Fruit fly (Drosophila melanogaster): ENCODE results near the gene Nedd4.

The Nedd4 gene

DNA sequence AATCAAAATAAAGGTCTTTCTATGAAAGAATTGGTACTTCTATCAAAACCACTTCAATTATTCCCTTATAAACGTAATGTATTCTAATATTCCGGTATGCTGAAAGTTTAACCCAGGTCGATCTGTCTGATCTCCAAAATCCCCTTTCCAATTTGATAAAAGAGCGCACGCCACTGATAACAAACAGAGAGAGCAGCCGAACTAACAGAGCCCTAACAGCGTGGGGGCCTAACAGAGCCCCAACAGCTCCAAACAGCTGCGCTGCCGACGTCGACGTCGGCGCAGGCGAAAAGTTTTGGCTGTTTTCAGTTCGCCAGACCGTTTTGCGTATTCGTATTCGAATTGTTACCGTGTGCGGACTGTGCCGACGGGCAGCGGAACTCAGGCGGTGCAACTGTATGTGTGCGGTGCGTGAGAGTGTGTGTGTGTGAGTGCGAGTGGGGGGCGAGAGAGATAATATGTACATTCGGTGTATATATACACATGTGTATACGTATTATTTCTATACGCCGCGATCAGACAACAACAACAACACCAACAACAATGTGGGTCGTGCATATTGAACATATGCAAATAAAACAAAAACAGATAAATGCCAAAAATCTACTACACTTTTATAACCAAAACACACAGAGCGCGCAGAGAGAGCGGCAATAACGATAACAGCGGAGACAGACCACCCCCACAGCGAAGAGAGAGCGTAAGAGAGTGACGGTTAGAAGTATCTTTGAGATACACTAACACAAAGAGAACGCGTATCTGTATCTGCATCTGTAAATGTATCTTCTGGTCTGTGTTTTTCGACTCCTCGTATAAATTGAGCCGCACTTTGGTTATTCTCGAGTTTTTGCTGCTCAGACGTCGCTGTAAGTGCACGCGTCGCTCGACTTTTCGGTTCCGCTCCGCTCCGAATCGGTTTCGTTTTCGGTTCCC, 42.8 kb upstream of the Nedd4 start, which contains the start of gene Oatp74D (continued):
- TF ChIP-seq CG42726 (GFP tag; IDR thresholded peaks at IDR 0.05; ENCODE audit: partially characterized antibody) (peak; percentile 65; the same call in 1 of the 2 replicates), gcm2 (GFP tag; optimal IDR thresholded peaks at IDR 0.05) (peak; percentile 16), CG7357 (GFP tag; IDR thresholded peaks at IDR 0.05) (no peak), CG17361 (GFP tag; IDR thresholded peaks at IDR 0.05) (no peak; the same call in 2 of the 3 replicates), Sox102F (GFP tag; optimal IDR thresholded peaks at IDR 0.05) (peak; percentile 18), tap (tag; optimal IDR thresholded peaks at IDR 0.05) (no peak), CG3281 (GFP tag; optimal IDR thresholded peaks at IDR 0.05) (peak; percentile 30), Drgx (GFP tag; IDR thresholded peaks at IDR 0.05) (peak; percentile 69), E2f2 (GFP tag; IDR thresholded peaks at IDR 0.05) (peak; percentile 37; the same call in 1 of the 2 replicates), CG6791 (GFP tag; IDR thresholded peaks at IDR 0.05; ENCODE audit: partially characterized antibody) (peak; percentile 32; the same call in 1 of the 3 replicates), maf-S (GFP tag; optimal IDR thresholded peaks at IDR 0.05) (no peak), CG2712 (tag; optimal IDR thresholded peaks at IDR 0.05) (peak; percentile 5), CG3847 (GFP tag; IDR thresholded peaks at IDR 0.05) (peak; percentile 37; the same call in 1 of the 2 replicates), mam (GFP tag; optimal IDR thresholded peaks at IDR 0.05) (peak; percentile 64), CG3407 (GFP tag; optimal IDR thresholded peaks at IDR 0.05) (peak; percentile 74), CG2129 (GFP tag; IDR thresholded peaks at IDR 0.05; ENCODE audit: partially characterized antibody) (no peak), CG12769 (tag; optimal IDR thresholded peaks at IDR 0.05) (peak; percentile 77), CG7963 (GFP tag; IDR thresholded peaks at IDR 0.05; ENCODE audit: partially characterized antibody) (no peak), shn (GFP tag; optimal IDR thresholded peaks at IDR 0.05) (no peak), CG12942 (GFP tag; optimal IDR thresholded peaks at IDR 0.05) (no peak), CG6272 (GFP tag; IDR thresholded peaks at IDR 0.05) (no peak), run (tag; optimal IDR thresholded peaks at IDR 0.05) (no peak), Ravus (GFP tag; IDR thresholded peaks at IDR 0.05) (no peak), CG12155 (GFP tag; optimal IDR thresholded peaks at IDR 0.05) (peak; percentile 11), Myb (GFP tag; optimal IDR thresholded peaks at IDR 0.05) (peak; percentile 17), twi (tag; optimal IDR thresholded peaks at IDR 0.05) (peak; percentile 64), Gsc (GFP tag; IDR thresholded peaks at IDR 0.05) (no peak), eyg (GFP tag; optimal IDR thresholded peaks at IDR 0.05) (no peak), CG3838 (GFP tag; optimal IDR thresholded peaks at IDR 0.05) (peak; percentile 41), ind (GFP tag; optimal IDR thresholded peaks at IDR 0.05) (peak; percentile 40), Hr3 (GFP tag; optimal IDR thresholded peaks at IDR 0.05) (no peak), CG1792 (GFP tag; optimal IDR thresholded peaks at IDR 0.05) (peak; percentile 65), HLH4C (GFP tag; IDR thresholded peaks at IDR 0.05; ENCODE audit: partially characterized antibody) (peak; percentile 39; the same call in 1 of the 3 replicates), Ets65A (GFP tag) (peak; percentile 74), Nf-YA (GFP tag; IDR thresholded peaks at IDR 0.05) (no peak), CG11247 (GFP tag; IDR thresholded peaks at IDR 0.05) (no peak), CG12219 (GFP tag; optimal IDR thresholded peaks at IDR 0.05) (peak; percentile 17), CTCF (GFP tag; optimal IDR thresholded peaks at IDR 0.05) (no peak), CG17186 (GFP tag; optimal IDR thresholded peaks at IDR 0.05) (peak; percentile 60), CG9817 (tag; optimal IDR thresholded peaks at IDR 0.05) (no peak), CG10654 (GFP tag; optimal IDR thresholded peaks at IDR 0.05) (no peak), CG16815 (GFP tag; optimal IDR thresholded peaks at IDR 0.05) (no peak), Stat92E (GFP tag; optimal IDR thresholded peaks at IDR 0.05) (peak in 1 of 3 experiments; percentile 46), CG17829 (tag; optimal IDR thresholded peaks at IDR 0.05) (no peak), Elba2 (GFP tag; optimal IDR thresholded peaks at IDR 0.05) (no peak), CG13296 (GFP tag; optimal IDR thresholded peaks at IDR 0.05) (peak; percentile 65), CG15479 (GFP tag; optimal IDR thresholded peaks at IDR 0.05) (peak; percentile 59), CG2678 (tag; optimal IDR thresholded peaks at IDR 0.05) (peak; percentile 67), Opbp (GFP tag; IDR thresholded peaks at IDR 0.05; ENCODE audit: partially characterized antibody) (0 out of 3 replicates have a peak, but pooled peaks have one; percentile 5)
